Worm (Caenorhabditis elegans) whole organism, midembryonic: Measurements from ENCODE around the gene B0454.8.
A peak's percentile ranks its signal among the peaks of the same experiment; 100 is the strongest.

Experiments
- T22C8.4 ChIP-seq: fragments of 200-800 bp; sonication (Bioruptor generic); IDR thresholded peaks from 2 replicates; pipeline ENCODE4 v1.3.6; 2022; ENCODE audit warnings: missing genetic modification characterization, missing compliant biosample characterization
- cog-1 ChIP-seq: sonication (generic microtip); optimal IDR thresholded peaks from 2 replicates; lab custom pipeline; 2016; ENCODE audit warnings: missing genetic modification characterization, missing compliant biosample characterization
- flt-1 ChIP-seq: fragments of 200-800 bp; sonication (Bioruptor generic); IDR thresholded peaks from 2 replicates; pipeline ENCODE4 v1.3.6; 2022; ENCODE audit warnings: missing genetic modification characterization, missing compliant biosample characterization
- klf-2 ChIP-seq: fragments of 200-800 bp; sonication (Bioruptor generic); conservative IDR thresholded peaks from 2 replicates; pipeline ENCODE4 v1.3.6; 2022; ENCODE audit warnings: missing genetic modification reagents, missing genetic modification characterization, missing compliant biosample characterization
- med-1 ChIP-seq: sonication (generic microtip); optimal IDR thresholded peaks from 2 replicates; lab custom pipeline; 2017; ENCODE audit warnings: missing genetic modification characterization, mild to moderate bottlenecking, missing compliant biosample characterization, antibody characterized with exemption, missing genetic modification reagents; ENCODE audit not compliant: insufficient read depth
- ref-1 ChIP-seq: fragments of 200-800 bp; sonication (Bioruptor generic); conservative IDR thresholded peaks from 2 replicates; pipeline ENCODE4 v1.3.6; 2022; ENCODE audit warnings: missing genetic modification reagents, missing genetic modification characterization, missing compliant biosample characterization
- tab-1 ChIP-seq: fragments of 200-800 bp; sonication (Bioruptor generic); IDR thresholded peaks from 2 replicates; pipeline ENCODE4 v1.3.6; 2022; ENCODE audit warnings: missing genetic modification characterization, missing compliant biosample characterization
- ztf-23 ChIP-seq: fragments of 200-800 bp; sonication (Bioruptor generic); IDR thresholded peaks from 2 replicates; pipeline ENCODE4 v1.3.6; 2022; ENCODE audit warnings: missing genetic modification reagents, missing genetic modification characterization, missing compliant biosample characterization
- ztf-29 ChIP-seq: fragments of 200-800 bp; sonication (Bioruptor generic); IDR thresholded peaks from 2 replicates; pipeline ENCODE4 v1.3.6; 2022; ENCODE audit warnings: missing genetic modification reagents, missing genetic modification characterization, missing compliant biosample characterization

Gene B0454.8

ce11 chrII:3064631-3065030 lies 21.4 kb upstream of the B0454.8 start:
- TF ChIP-seq flt-1 (no peak), ztf-29 (GFP tag; lab: Robert Waterston, UW) (no peak), med-1 (GFP tag; lab: Kevin White, UChicago) (no peak), tab-1 (no peak), T22C8.4 (GFP tag; lab: Robert Waterston, UW) (peak; percentile 75), klf-2 (no peak)

ce11 chrII:3063984-3064383 lies 20.7 kb upstream of the B0454.8 start:
- peak; percentile 93 for TF ChIP-seq T22C8.4 (GFP tag; lab: Robert Waterston, UW)
- TF ChIP-seq ztf-23 (GFP tag; lab: Robert Waterston, UW) = no peak

ce11 chrII:3063366-3063765 lies 20.1 kb upstream of the B0454.8 start:
- TF ChIP-seq T22C8.4 (GFP tag; lab: Robert Waterston, UW) (peak; percentile 88), ztf-23 (GFP tag; lab: Robert Waterston, UW) (no peak)

- TF ChIP-seq klf-2 (no peak), T22C8.4 (GFP tag; lab: Robert Waterston, UW) (peak; percentile 41)
Observed at ce11 chrII:3062876-3063275, 19.6 kb upstream of the B0454.8 start.

ce11 chrII:3062222-3062621 lies 19.0 kb upstream of the B0454.8 start:
- TF ChIP-seq ztf-23 (GFP tag; lab: Robert Waterston, UW) = no peak
- peak; percentile 62; the same call in 1 of the 2 replicates for TF ChIP-seq flt-1
- TF ChIP-seq med-1 (GFP tag; lab: Kevin White, UChicago) = no peak
- TF ChIP-seq klf-2 = no peak
- TF ChIP-seq ztf-29 (GFP tag; lab: Robert Waterston, UW) = no peak
- TF ChIP-seq tab-1 = 0 out of 2 replicates have a peak, but pooled peaks have one; percentile 38
- peak; percentile 58 for TF ChIP-seq T22C8.4 (GFP tag; lab: Robert Waterston, UW)
- TF ChIP-seq ref-1 (GFP tag; lab: Robert Waterston, UW) = no peak

- no peak for TF ChIP-seq ztf-29 (GFP tag; lab: Robert Waterston, UW)
Observed at ce11 chrII:3061605-3062004, 18.3 kb upstream of the B0454.8 start.

- TF ChIP-seq ztf-23 (GFP tag; lab: Robert Waterston, UW) (no peak), klf-2 (no peak), ref-1 (GFP tag; lab: Robert Waterston, UW) (no peak), med-1 (GFP tag; lab: Kevin White, UChicago) (no peak), T22C8.4 (GFP tag; lab: Robert Waterston, UW) (no peak), ztf-29 (GFP tag; lab: Robert Waterston, UW) (no peak), flt-1 (no peak), cog-1 (tag; lab: Kevin White, UChicago) (no peak), tab-1 (no peak)
Observed at ce11 chrII:3060782-3061181, 17.5 kb upstream of the B0454.8 start, which contains the start of gene Y25C1A.6. TSS of gene Y25C1A.6 (plus strand) at chrII:3061082.

ce11 chrII:3056266-3056872 lies 13.1 kb upstream of the B0454.8 start, which contains the start of gene lin-8:
TSS of gene lin-8 (plus strand) at chrII:3056822.
- no peak for TF ChIP-seq flt-1
- no peak for TF ChIP-seq ref-1 (GFP tag; lab: Robert Waterston, UW)
- no peak for TF ChIP-seq T22C8.4 (GFP tag; lab: Robert Waterston, UW)
- no peak for TF ChIP-seq med-1 (GFP tag; lab: Kevin White, UChicago)
- no peak for TF ChIP-seq ztf-23 (GFP tag; lab: Robert Waterston, UW)
- TF ChIP-seq cog-1 (tag; lab: Kevin White, UChicago) = no peak

- TF ChIP-seq ztf-29 (GFP tag; lab: Robert Waterston, UW) (0 out of 2 replicates have a peak, but pooled peaks have one; percentile 21), T22C8.4 (GFP tag; lab: Robert Waterston, UW) (no peak), med-1 (GFP tag; lab: Kevin White, UChicago) (no peak), ztf-23 (GFP tag; lab: Robert Waterston, UW) (0 out of 2 replicates have a peak, but pooled peaks have one; percentile 52), tab-1 (no peak), ref-1 (GFP tag; lab: Robert Waterston, UW) (no peak), flt-1 (peak; percentile 55; the same call in 1 of the 2 replicates), klf-2 (no peak), cog-1 (tag; lab: Kevin White, UChicago) (no peak)
Observed at ce11 chrII:3055531-3055930, 12.3 kb upstream of the B0454.8 start.

- no peak for TF ChIP-seq ref-1 (GFP tag; lab: Robert Waterston, UW)
Observed at ce11 chrII:3054622-3055021, 11.4 kb upstream of the B0454.8 start.

ce11 chrII:3054221-3054620 lies 11.0 kb upstream of the B0454.8 start, which contains the start of gene lido-13:
TSS of gene lido-13 (minus strand) at chrII:3054321.
- TF ChIP-seq T22C8.4 (GFP tag; lab: Robert Waterston, UW) (no peak), klf-2 (no peak), ztf-23 (GFP tag; lab: Robert Waterston, UW) (no peak), tab-1 (no peak), ref-1 (GFP tag; lab: Robert Waterston, UW) (no peak), ztf-29 (GFP tag; lab: Robert Waterston, UW) (no peak), cog-1 (tag; lab: Kevin White, UChicago) (no peak), med-1 (GFP tag; lab: Kevin White, UChicago) (no peak), flt-1 (no peak)
